Fruit fly (Drosophila melanogaster) whole organism, embryonic: ENCODE measurements around the gene Rad17.
A peak's percentile ranks its signal among the peaks of the same experiment; 100 is the strongest.

Source experiments
- Asciz ChIP-seq: fragments of 200-800 bp; sonication (Bioruptor generic); optimal IDR thresholded peaks from 2 replicates; lab custom pipeline; 2017; ENCODE audit warnings: missing biosample characterization, mild to moderate bottlenecking, missing genetic modification characterization, missing genetic modification reagents
- Awh ChIP-seq: fragments of 200-800 bp; sonication (Bioruptor generic); IDR thresholded peaks from 2 replicates; pipeline ENCODE4, ENCODE4 v1.3.6; 2022; ENCODE audit warnings: missing biosample characterization, missing genetic modification characterization
- B-H1 ChIP-seq: fragments of 200-800 bp; sonication (Bioruptor generic); IDR thresholded peaks from 3 replicates; pipeline ENCODE4 v1.3.6; 2022; ENCODE audit warnings: missing biosample characterization, missing genetic modification characterization
- B-H2 ChIP-seq: fragments of 200-800 bp; sonication (Bioruptor generic); optimal IDR thresholded peaks from 2 replicates; lab custom pipeline; 2018; ENCODE audit warnings: missing biosample characterization, mild to moderate bottlenecking, missing genetic modification characterization
- CG1233 ChIP-seq: fragments of 200-800 bp; sonication (Bioruptor generic); optimal IDR thresholded peaks from 4 replicates; lab custom pipeline; 2018; ENCODE audit warnings: missing biosample characterization, mild to moderate bottlenecking, missing genetic modification characterization
- CG13894 ChIP-seq: fragments of 200-800 bp; sonication (Bioruptor generic); optimal IDR thresholded peaks from 3 replicates; lab custom pipeline; 2018; ENCODE audit warnings: missing biosample characterization, mild to moderate bottlenecking, missing genetic modification characterization, moderate library complexity
- CG14860 ChIP-seq: fragments of 200-800 bp; sonication (Bioruptor generic); IDR thresholded peaks from 3 replicates; pipeline ENCODE4 v1.3.6; 2022; ENCODE audit warnings: missing biosample characterization, missing genetic modification characterization; ENCODE audit not compliant: partially characterized antibody
- CG15269 ChIP-seq: fragments of 200-800 bp; sonication (Bioruptor generic); optimal IDR thresholded peaks from 2 replicates; lab custom pipeline; 2018; ENCODE audit warnings: missing biosample characterization, mild to moderate bottlenecking, missing genetic modification characterization, moderate library complexity
- CG2889 ChIP-seq: fragments of 200-800 bp; sonication (Bioruptor generic); IDR thresholded peaks from 3 replicates; pipeline ENCODE4 v1.3.6; 2022; ENCODE audit warnings: missing biosample characterization, missing genetic modification characterization
- CG32532 ChIP-seq: fragments of 200-800 bp; sonication (Bioruptor generic); IDR thresholded peaks from 2 replicates; pipeline ENCODE4 v1.3.6; 2022; ENCODE audit warnings: missing biosample characterization, missing genetic modification characterization
- CG32767 ChIP-seq: fragments of 200-800 bp; sonication (Bioruptor generic); IDR thresholded peaks from 2 replicates; pipeline ENCODE4 v1.3.6; 2022; ENCODE audit warnings: missing biosample characterization, missing genetic modification characterization
- CG3281 ChIP-seq: fragments of 200-800 bp; sonication (Bioruptor generic); optimal IDR thresholded peaks from 3 replicates; lab custom pipeline; 2017; ENCODE audit warnings: missing biosample characterization, mild to moderate bottlenecking, missing genetic modification characterization
- CG3838 ChIP-seq: fragments of 200-800 bp; sonication (Bioruptor generic); optimal IDR thresholded peaks from 3 replicates; lab custom pipeline; 2016; ENCODE audit warnings: missing biosample characterization, missing genetic modification characterization
- CG5180 ChIP-seq: fragments of 200-800 bp; sonication (Bioruptor generic); optimal IDR thresholded peaks from 3 replicates; lab custom pipeline; 2017; ENCODE audit warnings: missing biosample characterization, missing genetic modification characterization, mild to moderate bottlenecking, moderate library complexity, missing genetic modification reagents
- CG5245 ChIP-seq: fragments of 200-800 bp; sonication (Bioruptor generic); optimal IDR thresholded peaks from 3 replicates; lab custom pipeline; 2016; ENCODE audit warnings: missing biosample characterization, missing genetic modification characterization
- CG8281 ChIP-seq: fragments of 200-800 bp; sonication (Bioruptor generic); optimal IDR thresholded peaks from 2 replicates; lab custom pipeline; 2018; ENCODE audit warnings: missing biosample characterization, mild to moderate bottlenecking, missing genetic modification characterization, moderate library complexity
- CG8290 ChIP-seq, 3 experiments: fragments of 200-800 bp; sonication (Bioruptor generic); optimal IDR thresholded peaks; 2 replicates each; lab custom pipeline; 2016 to 2019; ENCODE audit warnings: missing biosample characterization in 3 of 3, missing genetic modification characterization in 3 of 3, mild to moderate bottlenecking in 2 of 3, moderate library complexity in 1 of 3
- CG8388 ChIP-seq: fragments of 200-800 bp; sonication (Bioruptor generic); optimal IDR thresholded peaks from 2 replicates; lab custom pipeline; 2019; ENCODE audit warnings: missing biosample characterization, mild to moderate bottlenecking, missing genetic modification characterization, moderate library complexity
- CG8765 ChIP-seq: fragments of 200-800 bp; sonication (Bioruptor generic); IDR thresholded peaks from 2 replicates; pipeline ENCODE4 v1.3.6; 2022; ENCODE audit warnings: missing biosample characterization, missing genetic modification characterization
- Deaf1 ChIP-seq: fragments of 200-800 bp; optimal IDR thresholded peaks from 3 replicates; lab custom pipeline; 2019; ENCODE audit warnings: missing biosample characterization, mild to moderate bottlenecking, missing genetic modification characterization, moderate library complexity
- Dek ChIP-seq: fragments of 200-800 bp; sonication (Bioruptor generic); optimal IDR thresholded peaks from 3 replicates; lab custom pipeline; 2019; ENCODE audit warnings: missing biosample characterization, mild to moderate bottlenecking, missing genetic modification characterization, moderate library complexity
- Eip74EF ChIP-seq, 2 experiments: fragments of 200-800 bp in 1 of 2; fragments of >200 bp in 1 of 2; sonication (Bioruptor generic) in 1 of 2; optimal IDR thresholded peaks; 2 replicates each; lab custom pipeline; 2017 to 2019; ENCODE audit warnings: missing biosample characterization in 2 of 2, missing genetic modification characterization in 2 of 2, mild to moderate bottlenecking in 1 of 2, moderate library complexity in 1 of 2
- Ets65A ChIP-seq: fragments of 200-800 bp; sonication (Bioruptor generic); peaks from one replicate; lab custom pipeline; 2016; ENCODE audit warnings: missing biosample characterization, missing genetic modification characterization
- Fer2 ChIP-seq: fragments of 200-800 bp; sonication (Bioruptor generic); optimal IDR thresholded peaks from 2 replicates; lab custom pipeline; 2018; ENCODE audit warnings: missing biosample characterization, mild to moderate bottlenecking, missing genetic modification characterization, moderate library complexity
- Max ChIP-seq: fragments of 200-800 bp; sonication (Bioruptor generic); optimal IDR thresholded peaks from 2 replicates; lab custom pipeline; 2016; ENCODE audit warnings: missing biosample characterization, mild to moderate bottlenecking, missing genetic modification characterization
- Med ChIP-seq: fragments of 200-800 bp; sonication (Bioruptor generic); peaks from one replicate; lab custom pipeline; 2016; ENCODE audit warnings: missing biosample characterization, missing genetic modification characterization, mild to moderate bottlenecking, inconsistent platforms, moderate library complexity
- Neu2 ChIP-seq: fragments of 200-800 bp; sonication (Bioruptor generic); optimal IDR thresholded peaks from 3 replicates; lab custom pipeline; 2016; ENCODE audit warnings: missing biosample characterization, missing genetic modification characterization, borderline replicate concordance
- Poxn ChIP-seq: fragments of 200-800 bp; sonication (Bioruptor generic); IDR thresholded peaks from 2 replicates; pipeline ENCODE4 v1.3.6; 2022; ENCODE audit warnings: missing biosample characterization, missing genetic modification characterization
- Ssrp ChIP-seq: fragments of 200-800 bp; sonication (Bioruptor generic); optimal IDR thresholded peaks from 2 replicates; lab custom pipeline; 2018; ENCODE audit warnings: missing biosample characterization, mild to moderate bottlenecking, missing genetic modification characterization, moderate library complexity
- Vsx1 ChIP-seq: fragments of 200-800 bp; sonication (Bioruptor generic); optimal IDR thresholded peaks from 2 replicates; lab custom pipeline; 2017; ENCODE audit warnings: missing biosample characterization, mild to moderate bottlenecking, missing genetic modification characterization, missing genetic modification reagents
- YL-1 ChIP-seq: fragments of 200-800 bp; sonication (Bioruptor generic); optimal IDR thresholded peaks from 3 replicates; lab custom pipeline; 2017; ENCODE audit warnings: missing biosample characterization, mild to moderate bottlenecking, missing genetic modification characterization
- abd-A ChIP-seq: fragments of 200-800 bp; sonication (Bioruptor generic); optimal IDR thresholded peaks from 3 replicates; lab custom pipeline; 2019; ENCODE audit warnings: missing biosample characterization, mild to moderate bottlenecking, missing genetic modification characterization, moderate library complexity
- ac ChIP-seq: fragments of 200-800 bp; sonication (Bioruptor generic); optimal IDR thresholded peaks from 3 replicates; lab custom pipeline; 2017; ENCODE audit warnings: missing biosample characterization, mild to moderate bottlenecking, missing genetic modification characterization
- al ChIP-seq: fragments of 200-800 bp; sonication (Bioruptor generic); IDR thresholded peaks from 2 replicates; pipeline ENCODE4 v1.3.6; 2022; ENCODE audit warnings: missing biosample characterization, missing genetic modification characterization
- btn ChIP-seq: fragments of 200-800 bp; sonication (Bioruptor generic); optimal IDR thresholded peaks from 2 replicates; lab custom pipeline; 2016; ENCODE audit warnings: missing biosample characterization, missing genetic modification characterization
- caup ChIP-seq: fragments of 200-800 bp; sonication (Bioruptor generic); optimal IDR thresholded peaks from 3 replicates; lab custom pipeline; 2017; ENCODE audit warnings: missing biosample characterization, mild to moderate bottlenecking, missing genetic modification characterization, moderate library complexity; ENCODE audit not compliant: severe bottlenecking
- chinmo ChIP-seq: fragments of 200-800 bp; sonication (Bioruptor generic); IDR thresholded peaks from 4 replicates; pipeline ENCODE4 v1.3.6; 2022; ENCODE audit warnings: missing biosample characterization, missing genetic modification characterization; ENCODE audit not compliant: partially characterized antibody
- dimm ChIP-seq: fragments of 200-800 bp; sonication (Bioruptor generic); IDR thresholded peaks from 2 replicates; pipeline ENCODE4 v1.3.6; 2022; ENCODE audit warnings: missing biosample characterization, missing genetic modification characterization
- en ChIP-seq: fragments of 200-800 bp; sonication (Bioruptor generic); optimal IDR thresholded peaks from 2 replicates; lab custom pipeline; 2016; ENCODE audit warnings: missing biosample characterization, missing genetic modification characterization
- exex ChIP-seq: fragments of 200-800 bp; sonication (Bioruptor generic); optimal IDR thresholded peaks from 4 replicates; lab custom pipeline; 2018; ENCODE audit warnings: missing biosample characterization, mild to moderate bottlenecking, missing genetic modification characterization, moderate library complexity
- fu2 ChIP-seq: fragments of 200-800 bp; sonication (Bioruptor generic); optimal IDR thresholded peaks from 2 replicates; lab custom pipeline; 2016; ENCODE audit warnings: missing biosample characterization, missing genetic modification characterization
- hkb ChIP-seq, 2 experiments: fragments of 200-800 bp in 1 of 2; fragments of >200 bp in 1 of 2; sonication (Bioruptor generic) in 1 of 2; IDR thresholded peaks in 1 of 2; optimal IDR thresholded peaks in 1 of 2; 2 replicates each; pipeline versions ENCODE4 v1.3.6 to Lab custom; 2017 to 2022; ENCODE audit warnings: missing biosample characterization in 1 of 2, missing genetic modification characterization in 1 of 2
- pb ChIP-seq: fragments of 200-800 bp; sonication (Bioruptor generic); optimal IDR thresholded peaks from 3 replicates; lab custom pipeline; 2016; ENCODE audit warnings: missing biosample characterization, missing genetic modification characterization
- sd ChIP-seq: fragments of 200-800 bp; sonication (Bioruptor generic); optimal IDR thresholded peaks from 3 replicates; lab custom pipeline; 2018; ENCODE audit warnings: missing biosample characterization, mild to moderate bottlenecking, missing genetic modification characterization, moderate library complexity
- sens ChIP-seq: fragments of 200-800 bp; sonication (Bioruptor generic); peaks from one replicate; lab custom pipeline; 2016; ENCODE audit warnings: missing biosample characterization, missing genetic modification characterization
- sqz ChIP-seq: fragments of 200-800 bp; sonication (Bioruptor generic); optimal IDR thresholded peaks from 3 replicates; lab custom pipeline; 2018; ENCODE audit warnings: missing biosample characterization, mild to moderate bottlenecking, missing genetic modification characterization
- tup ChIP-seq: fragments of 200-800 bp; sonication (Bioruptor generic); optimal IDR thresholded peaks from 2 replicates; lab custom pipeline; 2016; ENCODE audit warnings: missing biosample characterization, mild to moderate bottlenecking, missing genetic modification characterization, moderate library complexity

The Rad17 gene

DNA sequence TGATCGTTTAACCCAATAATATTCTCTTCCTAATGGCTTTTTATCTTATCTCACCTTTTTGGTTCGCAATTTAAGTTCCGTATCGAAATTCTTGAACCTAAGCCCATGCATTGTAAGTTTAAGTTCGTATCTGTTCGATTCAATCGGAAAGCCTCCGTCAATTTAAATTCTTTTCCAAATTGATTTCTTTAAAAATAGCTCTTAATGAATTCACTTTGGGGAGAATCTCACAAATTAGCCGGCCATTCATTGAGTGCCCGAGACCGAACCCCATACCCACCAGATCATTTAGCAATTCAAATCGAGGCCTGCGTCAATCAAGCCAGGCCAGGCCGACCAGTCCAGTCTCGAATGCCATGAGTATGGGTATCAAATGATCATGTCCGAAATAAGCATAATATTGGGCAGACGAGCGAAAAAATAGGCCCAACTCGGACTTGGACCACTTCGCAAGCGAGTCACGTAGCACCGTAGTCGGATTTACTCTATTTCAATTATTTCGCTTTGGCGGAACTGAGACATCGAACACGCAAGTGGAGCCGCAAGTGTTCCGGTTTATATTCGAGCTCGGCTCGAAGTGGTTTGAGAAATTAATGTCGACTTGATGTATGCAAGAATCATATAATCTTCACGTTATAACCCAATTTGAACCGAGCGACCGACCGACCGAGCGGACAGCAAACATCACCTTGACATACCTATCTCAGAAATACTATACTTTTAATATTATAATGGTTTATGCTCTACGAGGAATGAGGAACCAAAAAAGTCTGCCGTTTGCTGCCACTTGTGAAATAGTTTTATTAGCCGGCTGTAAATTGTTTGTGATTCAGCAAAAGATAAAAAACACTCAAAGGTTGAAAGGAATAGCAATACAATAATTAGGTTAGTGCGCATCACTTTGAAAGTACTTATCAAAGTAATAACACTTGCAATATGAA is 45.0 kb upstream of the Rad17 start (continued):
- TF ChIP-seq CG5245 (GFP tag; lab: Kevin White, UChicago) = no peak
- TF ChIP-seq CG8290 (GFP tag; optimal IDR thresholded peaks at IDR 0.05; lab: Kevin White, UChicago) = no peak
- peak in 1 of 2 experiments; percentile 57 for TF ChIP-seq CG8290 (tag; optimal IDR thresholded peaks at IDR 0.05; lab: Kevin White, UChicago)
- no peak for TF ChIP-seq tup
- peak; percentile 15 for TF ChIP-seq sens (GFP tag; lab: Kevin White, UChicago)
- TF ChIP-seq CG8388 (GFP tag; lab: Kevin White, UChicago) = no peak
- TF ChIP-seq CG2889 (GFP tag; lab: Robert Waterston, UW) = no peak
- no peak for TF ChIP-seq Max (GFP tag; lab: Kevin White, UChicago)
- peak; percentile 91 for TF ChIP-seq CG13894 (tag; lab: Kevin White, UChicago)
- no peak for TF ChIP-seq B-H1 (GFP tag; lab: Robert Waterston, UW)
- no peak for TF ChIP-seq CG3838 (GFP tag; lab: Kevin White, UChicago)
- no peak for TF ChIP-seq CG5180 (GFP tag; lab: Kevin White, UChicago)
- no peak for TF ChIP-seq CG8765 (GFP tag; lab: Robert Waterston, UW)
- no peak for TF ChIP-seq hkb (optimal IDR thresholded peaks at IDR 0.05; lab: Kevin White, UChicago)
- no peak for TF ChIP-seq hkb (GFP tag; IDR thresholded peaks at IDR 0.05; lab: Robert Waterston, UW)
- no peak for TF ChIP-seq pb (GFP tag; lab: Kevin White, UChicago)
- TF ChIP-seq YL-1 (GFP tag; lab: Kevin White, UChicago) = no peak
- peak; percentile 70 for TF ChIP-seq Med (GFP tag; lab: Kevin White, UChicago)
- no peak for TF ChIP-seq CG1233 (GFP tag; lab: Kevin White, UChicago)
- peak; percentile 89; the same call in 3 of the 4 replicates for TF ChIP-seq chinmo (GFP tag; lab: Robert Waterston, UW)
- TF ChIP-seq exex (tag; lab: Kevin White, UChicago) = peak; percentile 12
- TF ChIP-seq Ets65A (GFP tag; lab: Kevin White, UChicago) = no peak
- no peak for TF ChIP-seq sqz (GFP tag; lab: Kevin White, UChicago)
- no peak for TF ChIP-seq CG8281 (tag; lab: Kevin White, UChicago)
- no peak for TF ChIP-seq Dek (tag; lab: Kevin White, UChicago)
- TF ChIP-seq CG32767 = no peak
- TF ChIP-seq sd = peak; percentile 80
- no peak for TF ChIP-seq en (GFP tag; lab: Kevin White, UChicago)
- TF ChIP-seq al (GFP tag; lab: Robert Waterston, UW) = no peak
- TF ChIP-seq B-H2 (GFP tag; lab: Kevin White, UChicago) = peak; percentile 29
- no peak for TF ChIP-seq Poxn (GFP tag; lab: Robert Waterston, UW)
- TF ChIP-seq Asciz (GFP tag; lab: Kevin White, UChicago) = no peak
- TF ChIP-seq abd-A = peak; percentile 86
- TF ChIP-seq btn (GFP tag; lab: Kevin White, UChicago) = no peak
- TF ChIP-seq Neu2 (GFP tag; lab: Kevin White, UChicago) = no peak
- no peak for TF ChIP-seq ac (GFP tag; lab: Kevin White, UChicago)
- TF ChIP-seq CG15269 (tag; lab: Kevin White, UChicago) = peak; percentile 28
- peak; percentile 5 for TF ChIP-seq Deaf1
- TF ChIP-seq Awh (GFP tag; lab: Robert Waterston, UW) = peak; percentile 88
- TF ChIP-seq fu2 (GFP tag; lab: Kevin White, UChicago) = no peak
- TF ChIP-seq caup (GFP tag; lab: Kevin White, UChicago) = no peak
- no peak for TF ChIP-seq CG3281
- TF ChIP-seq Fer2 (tag; lab: Kevin White, UChicago) = no peak
- peak; percentile 33 for TF ChIP-seq Vsx1 (GFP tag; lab: Kevin White, UChicago)
- TF ChIP-seq CG32532 (GFP tag; lab: Robert Waterston, UW) = peak; percentile 36; the same call in 1 of the 2 replicates
- 0 out of 3 replicates have a peak, but pooled peaks have one; percentile 14 for TF ChIP-seq CG14860 (GFP tag; lab: Robert Waterston, UW)
- TF ChIP-seq dimm (GFP tag; lab: Robert Waterston, UW) = no peak
- no peak for TF ChIP-seq Ssrp (tag; lab: Kevin White, UChicago)
- TF ChIP-seq Eip74EF (GFP tag; optimal IDR thresholded peaks at IDR 0.05; lab: Kevin White, UChicago) = peak in 1 of 2 experiments; percentile 74
